Worm (Caenorhabditis elegans): ENCODE data around the gene col-36.

DNA sequence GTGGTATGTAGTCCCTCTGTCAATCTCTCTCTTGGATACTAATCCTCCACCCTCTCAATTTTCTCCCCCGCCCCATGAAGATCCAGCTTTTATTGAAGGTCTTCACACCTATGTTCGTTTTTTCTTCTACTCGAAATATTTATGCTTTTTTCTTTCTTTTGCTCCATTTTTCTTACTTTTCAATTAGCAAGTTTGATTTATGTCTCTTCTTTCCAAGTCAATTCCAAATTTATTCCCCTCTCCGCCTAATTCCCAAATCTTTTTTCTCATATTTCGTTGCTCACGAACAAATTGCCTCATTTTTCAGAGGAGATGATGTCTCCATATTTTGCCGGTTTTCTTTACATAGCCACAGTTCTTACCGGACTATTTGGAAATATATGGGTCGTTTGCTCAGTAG, 24.3 kb downstream of the col-36 start, which contains the start of gene npr-31:
- TF ChIP-seq tbx-2 (tag; optimal IDR thresholded peaks at IDR 0.05) = no peak
- no peak for TF ChIP-seq nhr-20 (tag; optimal IDR thresholded peaks at IDR 0.05)
- TF ChIP-seq unc-86 (tag; optimal IDR thresholded peaks at IDR 0.05) = no peak
- TF ChIP-seq lin-39 (tag; optimal IDR thresholded peaks at IDR 0.05) = no peak
